Worm (Caenorhabditis elegans) whole organism, L1 larva: ENCODE data around the gene R11G11.16.

ENCODE experiments used
- aly-2 ChIP-seq: fragments of 150-350 bp; optimal IDR thresholded peaks from 2 replicates; lab custom pipeline; 2014; ENCODE audit warnings: missing biosample characterization, missing genetic modification characterization
- ama-1 ChIP-seq: fragments of 150-350 bp; optimal IDR thresholded peaks from 2 replicates; lab custom pipeline; 2014
- ceh-82 ChIP-seq, 3 experiments: fragments of 150-350 bp in 1 of 3; sonication (generic microtip) in 2 of 3; optimal IDR thresholded peaks; 2 replicates each; lab custom pipeline; 2014 to 2017; ENCODE audit warnings: missing biosample characterization in 3 of 3, missing genetic modification characterization in 3 of 3
- ces-1 ChIP-seq: fragments of 150-350 bp; optimal IDR thresholded peaks from 2 replicates; lab custom pipeline; 2014; ENCODE audit warnings: missing biosample characterization, missing genetic modification reagents, missing genetic modification characterization
- efl-1 ChIP-seq, 4 experiments: fragments of 150-350 bp; optimal IDR thresholded peaks in 3 of 4; peaks in 1 of 4; 1 replicate in 1 of 4; 2 replicates in 3 of 4; lab custom pipeline; 2014; ENCODE audit warnings: missing biosample characterization in 2 of 4, missing genetic modification characterization in 2 of 4, missing genetic modification reagents in 2 of 4
- jun-1 ChIP-seq: fragments of 150-350 bp; optimal IDR thresholded peaks from 2 replicates; lab custom pipeline; 2014; ENCODE audit warnings: missing biosample characterization, missing genetic modification reagents, missing genetic modification characterization
- lin-35 ChIP-seq, 2 experiments: fragments of 150-350 bp; optimal IDR thresholded peaks; 2 replicates each; lab custom pipeline; 2014; ENCODE audit warnings: missing biosample characterization in 2 of 2, missing genetic modification characterization in 2 of 2, missing genetic modification reagents in 2 of 2
- lsy-2 ChIP-seq, 2 experiments: fragments of 150-350 bp; optimal IDR thresholded peaks; 2 replicates each; lab custom pipeline; 2014; ENCODE audit warnings: missing biosample characterization in 2 of 2, missing genetic modification characterization in 2 of 2
- nhr-11 ChIP-seq: fragments of 150-350 bp; optimal IDR thresholded peaks from 2 replicates; lab custom pipeline; 2014; ENCODE audit warnings: missing biosample characterization, missing genetic modification characterization
- swsn-7 ChIP-seq: sonication (generic microtip); optimal IDR thresholded peaks from 2 replicates; lab custom pipeline; 2016; ENCODE audit warnings: missing genetic modification characterization, missing compliant biosample characterization
- tlp-1 ChIP-seq: fragments of 150-350 bp; optimal IDR thresholded peaks from 2 replicates; lab custom pipeline; 2014; ENCODE audit warnings: missing biosample characterization, missing genetic modification characterization
- unc-62 ChIP-seq: fragments of 150-350 bp; optimal IDR thresholded peaks from 2 replicates; lab custom pipeline; 2014; ENCODE audit warnings: missing biosample characterization, missing genetic modification reagents, missing genetic modification characterization
- vab-15 ChIP-seq: sonication (generic microtip); optimal IDR thresholded peaks from 2 replicates; lab custom pipeline; 2017; ENCODE audit warnings: missing genotype, mild to moderate bottlenecking, missing genetic modification characterization, missing compliant biosample characterization
- zip-4 ChIP-seq: fragments of 200-800 bp; sonication (Bioruptor generic); optimal IDR thresholded peaks from 2 replicates; lab custom pipeline; 2018; ENCODE audit warnings: mild to moderate bottlenecking, missing genetic modification characterization, moderate library complexity, missing compliant biosample characterization

ce11 chrV:541470-541869 is 16.5 kb upstream of the R11G11.16 start:
- TF ChIP-seq zip-4 (GFP tag; lab: Kevin White, UChicago) (no peak), tlp-1 (tag; lab: Kevin White, UChicago) (no peak), lsy-2 (tag; optimal IDR thresholded peaks at IDR 0.05; lab: Kevin White, UChicago) (no peak), vab-15 (tag; lab: Kevin White, UChicago) (no peak), unc-62 (GFP tag; lab: Kevin White, UChicago) (no peak), lin-35 (GFP tag; optimal IDR thresholded peaks at IDR 0.05; lab: Kevin White, UChicago) (no peak), ama-1 (lab: Kevin White, UChicago) (no peak), aly-2 (no peak), swsn-7 (tag; lab: Kevin White, UChicago) (no peak), ces-1 (GFP tag; lab: Kevin White, UChicago) (no peak), jun-1 (tag; lab: Kevin White, UChicago) (no peak), efl-1 (optimal IDR thresholded peaks at IDR 0.05; lab: Kevin White, UChicago) (no peak), efl-1 (GFP tag; optimal IDR thresholded peaks at IDR 0.05 in 1 of 2; lab: Kevin White, UChicago) (no peak), nhr-11 (no peak), ceh-82 (tag; optimal IDR thresholded peaks at IDR 0.05; lab: Kevin White, UChicago) (no peak)
